Worm (Caenorhabditis elegans) whole organism, late embryonic: ENCODE measurements around the gene ZK154.6.

Source experiments
- ceh-2 ChIP-seq: sonication (generic microtip); optimal IDR thresholded peaks from 2 replicates; lab custom pipeline; 2016; ENCODE audit warnings: missing genotype, missing genetic modification characterization, missing compliant biosample characterization
- elt-2 ChIP-seq: sonication (generic microtip); optimal IDR thresholded peaks from 2 replicates; lab custom pipeline; 2016; ENCODE audit warnings: missing genetic modification reagents, missing genetic modification characterization, missing compliant biosample characterization
- fkh-6 ChIP-seq: sonication (generic microtip); optimal IDR thresholded peaks from 2 replicates; lab custom pipeline; 2016; ENCODE audit warnings: missing genetic modification characterization, missing compliant biosample characterization
- hlh-6 ChIP-seq: sonication (generic microtip); optimal IDR thresholded peaks from 2 replicates; lab custom pipeline; 2016; ENCODE audit warnings: missing genotype, missing genetic modification characterization, missing compliant biosample characterization
- madf-2 ChIP-seq: sonication (generic microtip); optimal IDR thresholded peaks from 2 replicates; lab custom pipeline; 2017; ENCODE audit warnings: missing genetic modification characterization, missing compliant biosample characterization
- sox-4 ChIP-seq: sonication (generic microtip); optimal IDR thresholded peaks from 2 replicates; lab custom pipeline; 2017; ENCODE audit warnings: mild to moderate bottlenecking, missing genetic modification characterization, inconsistent platforms, missing compliant biosample characterization
- tbx-2 ChIP-seq: sonication (generic microtip); optimal IDR thresholded peaks from 2 replicates; lab custom pipeline; 2016; ENCODE audit warnings: missing genetic modification characterization, missing compliant biosample characterization
- unc-55 ChIP-seq: sonication (generic microtip); optimal IDR thresholded peaks from 2 replicates; lab custom pipeline; 2017; ENCODE audit warnings: missing biosample characterization, missing genetic modification reagents, missing genetic modification characterization
- ztf-16 ChIP-seq: sonication (generic microtip); optimal IDR thresholded peaks from 2 replicates; lab custom pipeline; 2017; ENCODE audit warnings: missing genetic modification characterization, missing compliant biosample characterization

DNA sequence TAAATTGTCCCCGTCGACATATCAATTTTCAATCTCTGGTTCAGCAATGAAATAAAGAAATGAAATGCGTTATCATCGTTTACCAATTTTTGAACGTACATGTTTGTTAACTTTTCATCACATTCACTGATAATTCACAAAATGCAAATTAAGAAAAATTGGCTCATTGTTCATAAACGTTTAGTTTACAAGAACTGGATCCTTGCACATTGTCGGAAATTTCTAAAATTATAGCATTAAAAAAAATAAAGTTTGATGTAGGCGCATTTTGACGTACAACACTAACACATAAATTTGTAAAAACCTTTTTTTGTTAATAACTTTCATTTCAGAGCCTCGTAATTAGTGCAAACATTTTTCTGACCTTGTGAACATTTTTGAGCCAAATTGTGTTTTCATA, 6.3 kb upstream of the ZK154.6 start, which contains the start of gene gpx-7:
- TF ChIP-seq elt-2 (tag; lab: Kevin White, UChicago) (no peak), ztf-16 (tag; lab: Kevin White, UChicago) (no peak), unc-55 (GFP tag; lab: Kevin White, UChicago) (no peak), fkh-6 (no peak), ceh-2 (tag; lab: Kevin White, UChicago) (no peak), madf-2 (tag; lab: Kevin White, UChicago) (no peak), hlh-6 (tag; lab: Kevin White, UChicago) (no peak), tbx-2 (tag; lab: Kevin White, UChicago) (no peak), sox-4 (no peak)
